Fruit fly (Drosophila melanogaster) whole organism, prepupa: ENCODE data around the gene CG42779.

Experiments
- Blimp-1 ChIP-seq: fragments of 200-800 bp; sonication (Bioruptor generic); optimal IDR thresholded peaks from 3 replicates; lab custom pipeline; 2017; ENCODE audit warnings: missing biosample characterization, missing genetic modification characterization, mild to moderate bottlenecking, moderate library complexity, missing genetic modification reagents
- CG11762 ChIP-seq: fragments of 200-800 bp; sonication (Bioruptor generic); optimal IDR thresholded peaks from 3 replicates; lab custom pipeline; 2016; ENCODE audit warnings: missing biosample characterization, missing genetic modification characterization; ENCODE audit not compliant: insufficient read depth
- CG11902 ChIP-seq: fragments of 200-800 bp; sonication (Bioruptor generic); optimal IDR thresholded peaks from 3 replicates; lab custom pipeline; 2016; ENCODE audit warnings: missing biosample characterization, missing genetic modification characterization
- CG31627 ChIP-seq: fragments of 200-800 bp; sonication (Bioruptor generic); optimal IDR thresholded peaks from 3 replicates; lab custom pipeline; 2016; ENCODE audit warnings: missing biosample characterization, missing genetic modification characterization
- CG32006 ChIP-seq: fragments of 200-800 bp; sonication (Bioruptor generic); optimal IDR thresholded peaks from 3 replicates; lab custom pipeline; 2017; ENCODE audit warnings: missing biosample characterization, mild to moderate bottlenecking, missing genetic modification characterization
- CG6163 ChIP-seq: fragments of 200-800 bp; sonication (Bioruptor generic); IDR thresholded peaks from 3 replicates; pipeline ENCODE4 v1.3.6; 2022; ENCODE audit warnings: missing biosample characterization, missing genetic modification characterization
- CG6808 ChIP-seq: fragments of 200-800 bp; sonication (Bioruptor generic); optimal IDR thresholded peaks from 3 replicates; lab custom pipeline; 2017; ENCODE audit warnings: missing biosample characterization, missing genetic modification characterization, mild to moderate bottlenecking, moderate library complexity, missing genetic modification reagents
- CG8632 ChIP-seq: fragments of 200-800 bp; sonication (Bioruptor generic); optimal IDR thresholded peaks from 3 replicates; lab custom pipeline; 2016; ENCODE audit warnings: missing biosample characterization, missing genetic modification characterization
- CG9139 ChIP-seq: fragments of 200-800 bp; sonication (Bioruptor generic); optimal IDR thresholded peaks from 3 replicates; lab custom pipeline; 2017; ENCODE audit warnings: missing biosample characterization, mild to moderate bottlenecking, missing genetic modification characterization
- Eip93F ChIP-seq: fragments of 200-800 bp; sonication (Bioruptor generic); optimal IDR thresholded peaks from 2 replicates; lab custom pipeline; 2016; ENCODE audit warnings: missing biosample characterization, mild to moderate bottlenecking, missing genetic modification characterization
- Hr39 ChIP-seq: fragments of 200-800 bp; sonication (Bioruptor generic); optimal IDR thresholded peaks from 2 replicates; lab custom pipeline; 2016; ENCODE audit warnings: missing biosample characterization, missing genetic modification characterization
- Lpt ChIP-seq: fragments of 200-800 bp; sonication (Bioruptor generic); optimal IDR thresholded peaks from 3 replicates; lab custom pipeline; 2016; ENCODE audit warnings: missing biosample characterization, missing genetic modification characterization
- Met ChIP-seq: fragments of 200-800 bp; sonication (Bioruptor generic); optimal IDR thresholded peaks from 3 replicates; lab custom pipeline; 2016; ENCODE audit warnings: missing biosample characterization, missing genetic modification characterization
- OdsH ChIP-seq: fragments of 200-800 bp; sonication (Bioruptor generic); optimal IDR thresholded peaks from 3 replicates; lab custom pipeline; 2016; ENCODE audit warnings: missing biosample characterization, missing genetic modification characterization
- Sox102F ChIP-seq: fragments of 200-800 bp; sonication (Bioruptor generic); optimal IDR thresholded peaks from 2 replicates; lab custom pipeline; 2016; ENCODE audit warnings: missing biosample characterization, mild to moderate bottlenecking, missing genetic modification characterization
- achi ChIP-seq: fragments of 200-800 bp; sonication (Bioruptor generic); optimal IDR thresholded peaks from 3 replicates; lab custom pipeline; 2016; ENCODE audit warnings: missing biosample characterization, missing genetic modification characterization
- acj6 ChIP-seq: fragments of 200-800 bp; sonication (Bioruptor generic); optimal IDR thresholded peaks from 3 replicates; lab custom pipeline; 2016; ENCODE audit warnings: missing biosample characterization, missing genetic modification characterization
- dac ChIP-seq: fragments of 200-800 bp; sonication (Bioruptor generic); optimal IDR thresholded peaks from 2 replicates; lab custom pipeline; 2017; ENCODE audit warnings: missing biosample characterization, mild to moderate bottlenecking, missing genetic modification characterization
- dsx ChIP-seq: fragments of 200-800 bp; optimal IDR thresholded peaks from 3 replicates; lab custom pipeline; 2019; ENCODE audit warnings: missing biosample characterization, mild to moderate bottlenecking, missing genetic modification characterization, moderate library complexity; ENCODE audit not compliant: poor library complexity, severe bottlenecking
- eg ChIP-seq: fragments of 200-800 bp; sonication (Bioruptor generic); IDR thresholded peaks from 3 replicates; pipeline ENCODE4 v1.3.6; 2022; ENCODE audit warnings: missing biosample characterization, missing genetic modification characterization
- fd85E ChIP-seq: fragments of 200-800 bp; sonication (Bioruptor generic); optimal IDR thresholded peaks from 3 replicates; lab custom pipeline; 2016; ENCODE audit warnings: missing biosample characterization, missing genetic modification characterization
- fkh ChIP-seq: fragments of 200-800 bp; sonication (Bioruptor generic); optimal IDR thresholded peaks from 3 replicates; lab custom pipeline; 2017; ENCODE audit warnings: missing biosample characterization, mild to moderate bottlenecking, missing genetic modification characterization, moderate library complexity
- net ChIP-seq: fragments of 200-800 bp; sonication (Bioruptor generic); optimal IDR thresholded peaks from 3 replicates; lab custom pipeline; 2016; ENCODE audit warnings: missing biosample characterization, missing genetic modification characterization
- pdm3 ChIP-seq: fragments of 200-800 bp; sonication (Bioruptor generic); optimal IDR thresholded peaks from 3 replicates; lab custom pipeline; 2016; ENCODE audit warnings: missing biosample characterization, missing genetic modification characterization
- salr ChIP-seq, 2 experiments: fragments of 200-800 bp; sonication (Bioruptor generic); optimal IDR thresholded peaks; 3 replicates each; lab custom pipeline; 2016 to 2018; ENCODE audit warnings: missing biosample characterization in 2 of 2, missing genetic modification characterization in 2 of 2, mild to moderate bottlenecking in 1 of 2
- spab ChIP-seq: fragments of 200-800 bp; sonication (Bioruptor generic); optimal IDR thresholded peaks from 2 replicates; lab custom pipeline; 2017; ENCODE audit warnings: missing biosample characterization, mild to moderate bottlenecking, missing genetic modification characterization, missing genetic modification reagents
- svp ChIP-seq: fragments of 200-800 bp; sonication (Bioruptor generic); peaks from one replicate; lab custom pipeline; 2016; ENCODE audit warnings: missing biosample characterization, missing genetic modification characterization
- topi ChIP-seq: fragments of 200-800 bp; sonication (Bioruptor generic); optimal IDR thresholded peaks from 3 replicates; lab custom pipeline; 2016; ENCODE audit warnings: missing biosample characterization, missing genetic modification characterization
- vri ChIP-seq: fragments of 200-800 bp; sonication (Bioruptor generic); optimal IDR thresholded peaks from 3 replicates; lab custom pipeline; 2016; ENCODE audit warnings: missing biosample characterization, mild to moderate bottlenecking, missing genetic modification characterization

CG42779 gene

DNA sequence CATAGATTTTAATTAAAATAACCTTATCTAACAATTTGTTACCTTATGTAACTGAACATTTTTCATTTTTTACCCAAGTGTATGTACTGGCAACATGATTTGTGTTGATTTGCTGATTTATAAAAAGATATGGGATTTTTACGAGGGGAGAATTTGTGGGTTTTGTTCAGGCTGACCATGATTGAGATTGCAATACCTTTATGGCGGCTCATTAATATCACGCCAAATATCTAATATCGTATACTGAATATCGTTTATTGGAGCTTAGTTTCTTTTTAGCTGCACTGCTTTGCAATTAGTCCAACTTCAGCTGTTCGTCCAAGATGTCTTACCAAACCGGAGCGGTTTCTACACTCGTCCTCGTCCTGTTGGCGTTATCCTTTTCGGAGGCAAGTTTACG, 12.5 kb downstream of the CG42779 start, which contains the start of gene CG31267:
Gene CG31267, plus strand, starts transcription at position 301 of the 400 bp plus-strand sequence.
- TF ChIP-seq CG31627 (GFP tag; lab: Kevin White, UChicago) (no peak), svp (GFP tag; lab: Kevin White, UChicago) (peak; percentile 14)
- TF ChIP-seq, all 60 proteins: peak for 1

DNA sequence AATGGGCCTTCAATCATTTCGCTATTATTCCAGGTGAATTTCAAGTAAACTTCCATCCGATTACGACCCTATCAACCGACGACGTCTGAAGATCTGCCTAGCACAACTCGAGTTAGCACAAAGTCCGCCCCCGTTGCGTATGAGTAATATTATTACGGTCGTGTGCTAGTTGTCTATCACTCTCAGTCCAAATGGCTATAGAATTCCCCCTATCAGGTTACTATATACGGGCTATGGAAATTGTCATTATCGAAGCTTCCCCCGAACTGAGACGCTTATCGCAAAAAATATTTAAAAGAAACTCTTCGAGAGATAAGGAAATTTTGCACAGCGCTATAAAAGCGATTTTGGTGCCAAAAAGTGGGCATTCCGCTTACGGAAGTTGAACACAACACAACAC, 14.4 kb downstream of the CG42779 start, which contains the start of gene CG5246:
Gene CG5246, plus strand, starts transcription at position 365 of the 400 bp plus-strand sequence.
- TF ChIP-seq CG9139 (GFP tag; lab: Kevin White, UChicago): no peak
- no peak for TF ChIP-seq Eip93F (GFP tag; lab: Kevin White, UChicago)
- no peak for TF ChIP-seq Hr39 (GFP tag; lab: Kevin White, UChicago)
- TF ChIP-seq eg (GFP tag; lab: Robert Waterston, UW): no peak
- peak; percentile 45 for TF ChIP-seq vri (GFP tag; lab: Kevin White, UChicago)
- no peak for TF ChIP-seq Lpt (GFP tag; lab: Kevin White, UChicago)
- TF ChIP-seq Met (GFP tag; lab: Kevin White, UChicago): no peak
- TF ChIP-seq svp (GFP tag; lab: Kevin White, UChicago): peak; percentile 46

DNA sequence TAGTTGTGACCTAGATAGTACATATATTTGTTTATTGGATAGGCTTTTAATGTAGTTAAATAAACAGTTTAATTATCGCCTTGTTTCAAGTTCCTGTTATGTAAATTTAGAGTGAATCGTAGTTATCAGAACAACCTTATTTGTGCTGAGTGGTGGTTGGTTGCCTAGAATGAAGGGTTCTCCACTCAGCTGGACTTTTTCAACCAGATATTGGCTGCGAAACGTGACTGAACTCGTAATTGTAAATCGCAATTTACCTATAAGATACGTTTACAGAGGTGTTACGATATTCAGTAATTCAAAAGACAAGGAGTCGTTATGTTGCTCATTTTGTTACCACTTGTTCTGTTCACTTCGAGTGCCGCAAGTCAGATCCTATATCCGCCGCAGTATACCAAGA, 16.2 kb downstream of the CG42779 start, which contains the start of gene CG5255:
Gene CG5255, plus strand, starts transcription at position 301 of the 400 bp plus-strand sequence.
- TF ChIP-seq OdsH (GFP tag; lab: Kevin White, UChicago) (no peak), fkh (GFP tag; lab: Kevin White, UChicago) (no peak), CG31627 (GFP tag; lab: Kevin White, UChicago) (no peak), spab (GFP tag; lab: Kevin White, UChicago) (no peak), fd85E (GFP tag; lab: Kevin White, UChicago) (no peak), net (GFP tag; lab: Kevin White, UChicago) (no peak), CG8632 (no peak), salr (GFP tag; optimal IDR thresholded peaks at IDR 0.05; lab: Kevin White, UChicago) (no peak)

DNA sequence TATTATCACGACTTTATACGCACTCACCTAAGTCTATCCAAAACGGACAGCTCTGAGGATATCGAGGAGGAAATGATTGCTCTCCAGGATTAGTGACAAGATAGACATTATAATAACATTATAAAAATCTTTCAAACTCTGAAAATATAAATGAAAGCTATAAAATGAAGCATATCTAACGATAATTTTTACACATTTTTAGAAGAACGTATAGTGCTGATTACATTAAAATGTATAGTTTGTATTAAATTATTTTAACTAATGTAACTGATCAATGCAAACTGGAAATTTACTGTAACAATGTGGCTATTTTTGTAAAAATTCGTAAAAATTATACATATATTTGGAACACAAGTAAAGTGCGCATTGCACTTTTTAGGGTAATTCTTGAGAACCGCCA, 17.3 kb downstream of the CG42779 start, which contains the start of gene CG5265:
Gene CG5265, plus strand, starts transcription at position 301 of the 400 bp plus-strand sequence.
- TF ChIP-seq fd85E (GFP tag; lab: Kevin White, UChicago) (no peak), dac (GFP tag; lab: Kevin White, UChicago) (no peak), Blimp-1 (GFP tag; lab: Kevin White, UChicago) (no peak), CG6808 (GFP tag; lab: Kevin White, UChicago) (no peak), CG6163 (no peak), dsx (no peak)
- TF ChIP-seq, all 60 proteins: peak for 0

DNA sequence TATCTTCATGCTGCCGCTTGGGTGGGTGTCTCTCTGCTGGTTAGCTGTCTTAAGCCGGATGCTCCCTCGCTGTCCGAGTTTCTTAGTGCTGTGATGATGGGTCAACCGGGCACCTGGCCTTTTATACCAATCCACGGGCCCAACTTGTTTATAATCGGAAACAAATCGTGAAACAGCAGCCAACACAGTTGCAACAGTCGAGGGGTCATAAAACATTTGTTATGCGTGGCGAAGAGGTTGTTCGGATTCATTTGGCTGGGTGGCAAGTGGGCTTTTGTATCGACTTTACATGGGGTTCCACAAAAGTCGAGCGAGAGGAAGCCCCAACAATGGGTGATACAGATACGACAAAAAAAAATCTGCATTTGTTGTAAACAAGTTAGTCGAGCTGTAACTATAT, 20.9 kb downstream of the CG42779 start, which contains the start of gene TwdlW:
Gene TwdlW, minus strand, starts transcription at position 101 of the 400 bp plus-strand sequence.
- no peak for TF ChIP-seq CG31627 (GFP tag; lab: Kevin White, UChicago)
- no peak for TF ChIP-seq Sox102F (GFP tag; lab: Kevin White, UChicago)
- TF ChIP-seq CG11902: no peak
- TF ChIP-seq CG32006 (GFP tag; lab: Kevin White, UChicago): no peak

DNA sequence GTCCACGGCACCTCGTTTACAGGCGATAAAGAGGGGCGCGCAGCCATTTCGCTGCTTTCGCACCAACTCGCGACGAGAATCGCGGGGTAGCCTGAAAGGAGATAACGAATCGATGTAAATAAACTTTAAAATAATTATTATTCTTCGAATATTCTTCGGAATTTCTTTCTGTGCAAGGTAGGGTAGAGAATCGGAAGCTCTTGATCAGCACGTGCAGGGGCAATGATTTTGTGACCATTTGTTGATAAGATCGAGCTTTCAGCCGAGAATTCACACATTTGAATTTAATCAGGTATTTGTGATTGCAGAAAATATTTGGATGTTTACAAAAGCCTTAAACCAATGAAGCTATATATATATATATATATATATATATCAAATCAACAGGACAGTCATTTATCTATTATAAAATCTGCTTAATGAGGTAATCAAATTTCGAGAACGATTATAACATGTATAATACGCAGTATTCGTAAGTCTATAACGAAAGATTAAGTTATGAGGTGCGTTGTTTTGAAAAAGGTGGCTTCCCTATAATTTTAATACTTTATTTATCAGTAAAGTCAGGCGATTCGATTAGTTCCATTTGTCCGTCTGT, 26.4 kb downstream of the CG42779 start:
- no peak for TF ChIP-seq achi (GFP tag; lab: Kevin White, UChicago)
- TF ChIP-seq CG11762 (GFP tag; lab: Kevin White, UChicago): no peak
- TF ChIP-seq pdm3 (GFP tag; lab: Kevin White, UChicago): no peak
- peak; percentile 86 for TF ChIP-seq svp (GFP tag; lab: Kevin White, UChicago)
- TF ChIP-seq topi (GFP tag; lab: Kevin White, UChicago): no peak
- no peak for TF ChIP-seq acj6 (GFP tag; lab: Kevin White, UChicago)
